Worm (Caenorhabditis elegans) whole organism, L4 larva: Measurements from ENCODE around the gene mls-2.

ENCODE experiments used
- ama-1 ChIP-seq: fragments of 150-350 bp; optimal IDR thresholded peaks from 2 replicates; lab custom pipeline; 2014; ENCODE audit warnings: inconsistent platforms, mixed read lengths
- daf-12 ChIP-seq: fragments of 150-350 bp; optimal IDR thresholded peaks from 2 replicates; lab custom pipeline; 2014; ENCODE audit warnings: missing biosample characterization, missing genetic modification reagents, missing genetic modification characterization
- hlh-11 ChIP-seq: fragments of 200-800 bp; sonication (Bioruptor generic); optimal IDR thresholded peaks from 2 replicates; lab custom pipeline; 2018; ENCODE audit warnings: mild to moderate bottlenecking, missing genetic modification characterization, missing compliant biosample characterization
- hmg-1.1 ChIP-seq: fragments of 200-800 bp; sonication (Bioruptor generic); IDR thresholded peaks from 2 replicates; pipeline ENCODE4 v1.3.6; 2022; ENCODE audit warnings: missing genetic modification reagents, missing genetic modification characterization, missing compliant biosample characterization
- lin-13 ChIP-seq: fragments of 150-350 bp; optimal IDR thresholded peaks from 2 replicates; lab custom pipeline; 2014; ENCODE audit warnings: missing biosample characterization, missing genetic modification reagents, missing genetic modification characterization
- mxl-2 ChIP-seq: fragments of 200-800 bp; sonication (Bioruptor generic); conservative IDR thresholded peaks from 2 replicates; pipeline ENCODE4 v1.3.6; 2022; ENCODE audit warnings: missing genetic modification reagents, missing genetic modification characterization, missing compliant biosample characterization
- nhr-25 ChIP-seq: sonication (generic microtip); optimal IDR thresholded peaks from 2 replicates; lab custom pipeline; 2017; ENCODE audit warnings: missing genetic modification characterization, mild to moderate bottlenecking, missing compliant biosample characterization, antibody characterized with exemption, moderate library complexity, borderline replicate concordance; ENCODE audit not compliant: insufficient read depth
- nhr-76 ChIP-seq: fragments of 150-350 bp; optimal IDR thresholded peaks from 2 replicates; lab custom pipeline; 2014; ENCODE audit warnings: missing biosample characterization, missing genetic modification characterization
- pqm-1 ChIP-seq: sonication (generic microtip); optimal IDR thresholded peaks from 2 replicates; lab custom pipeline; 2017; ENCODE audit warnings: missing biosample characterization, missing genetic modification characterization
- snpc-4 ChIP-seq: fragments of 150-350 bp; optimal IDR thresholded peaks from 2 replicates; lab custom pipeline; 2014; ENCODE audit warnings: missing biosample characterization, missing genetic modification characterization
- unc-62 ChIP-seq, 3 experiments: fragments of 150-350 bp in 1 of 3; sonication (generic microtip); optimal IDR thresholded peaks in 2 of 3; peaks in 1 of 3; 1 replicate in 1 of 3; 2 replicates in 2 of 3; lab custom pipeline; 2014 to 2017; ENCODE audit warnings: missing biosample characterization in 3 of 3, missing genetic modification characterization in 3 of 3, missing genetic modification reagents in 3 of 3, missing genotype in 1 of 3

DNA sequence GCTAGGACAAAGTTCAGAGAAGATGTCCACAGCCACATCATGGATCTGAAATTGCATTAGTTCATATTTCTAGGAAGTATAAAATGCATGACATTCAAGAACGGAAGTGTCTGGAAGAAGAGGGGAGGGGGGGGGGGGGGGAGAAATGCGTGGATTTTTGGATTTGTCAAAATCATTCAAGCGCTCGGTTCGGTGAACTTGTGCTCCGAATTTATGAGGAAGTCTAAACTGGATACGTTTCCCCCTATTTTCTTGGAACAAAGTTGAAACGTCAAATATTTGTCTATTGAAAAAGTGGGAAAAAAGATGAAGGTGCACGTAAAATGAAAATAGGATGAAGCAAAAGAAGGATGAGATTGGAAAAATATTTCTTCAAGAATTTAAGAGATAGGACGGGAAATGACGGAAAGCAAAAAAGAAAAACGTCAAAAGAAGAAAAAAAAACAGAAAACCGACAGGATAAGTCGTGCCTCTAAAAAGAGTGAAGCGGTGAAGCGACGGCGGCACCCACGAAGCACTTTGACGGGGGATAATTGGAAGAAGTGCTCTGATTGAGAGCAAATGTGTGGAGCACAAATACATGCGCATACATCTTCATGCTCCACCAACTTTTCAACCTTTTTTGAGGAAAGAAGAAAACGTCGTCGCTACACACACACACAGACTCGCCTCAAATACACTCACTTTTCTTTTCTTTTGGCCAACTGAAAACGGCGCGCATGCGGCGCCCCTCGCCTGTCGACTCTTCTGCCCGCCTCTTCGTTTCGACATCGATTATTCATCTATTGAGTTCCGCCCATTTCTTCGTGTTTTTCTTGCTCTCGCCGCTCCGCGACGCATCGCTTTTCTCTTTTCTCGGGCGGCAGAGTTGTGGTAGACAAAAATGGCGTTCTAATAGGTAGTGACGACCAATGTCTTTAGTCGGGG is 40.6 kb downstream of the mls-2 start, which contains the start of gene F55D10.4:
- TF ChIP-seq hlh-11: no peak
- no peak for TF ChIP-seq nhr-76 (tag; lab: Kevin White, UChicago)
- TF ChIP-seq ama-1 (lab: Kevin White, UChicago): no peak
- no peak for TF ChIP-seq lin-13 (GFP tag; lab: Kevin White, UChicago)
- no peak for TF ChIP-seq nhr-25 (tag; lab: Kevin White, UChicago)
- 0 out of 2 replicates have a peak, but pooled peaks have one; percentile 35 for TF ChIP-seq hmg-1.1 (GFP tag; lab: Robert Waterston, UW)
- no peak for TF ChIP-seq mxl-2
- no peak for TF ChIP-seq pqm-1 (tag; lab: Kevin White, UChicago)
- TF ChIP-seq snpc-4: no peak
- TF ChIP-seq daf-12 (tag; lab: Kevin White, UChicago): no peak
- peak in 1 of 2 experiments; percentile 12 for TF ChIP-seq unc-62 (GFP tag; optimal IDR thresholded peaks at IDR 0.05 in 1 of 2; lab: Kevin White, UChicago)
- no peak for TF ChIP-seq unc-62 (tag; optimal IDR thresholded peaks at IDR 0.05; lab: Kevin White, UChicago)
